Fruit fly (Drosophila melanogaster) whole organism, embryonic: ENCODE results near the gene HUWE1.

Experiments
- Atf3 ChIP-seq: fragments of 200-800 bp; sonication (Bioruptor generic); optimal IDR thresholded peaks from 3 replicates; lab custom pipeline; 2016; ENCODE audit warnings: missing biosample characterization, missing genetic modification characterization
- Atf6 ChIP-seq: fragments of 200-800 bp; sonication (Bioruptor generic); IDR thresholded peaks from 2 replicates; pipeline ENCODE4 v1.3.6; 2022; ENCODE audit warnings: missing biosample characterization, missing genetic modification characterization
- Bgb ChIP-seq: fragments of 200-800 bp; sonication (Bioruptor generic); IDR thresholded peaks from 2 replicates; pipeline ENCODE4 v1.3.6; 2022; ENCODE audit warnings: missing biosample characterization, missing genetic modification characterization; ENCODE audit not compliant: partially characterized antibody
- CG10366 ChIP-seq: fragments of 200-800 bp; sonication (Bioruptor generic); IDR thresholded peaks from 2 replicates; pipeline ENCODE4 v1.3.6; 2022; ENCODE audit warnings: missing biosample characterization, missing genetic modification characterization
- CG11560 ChIP-seq: fragments of 200-800 bp; sonication (Bioruptor generic); IDR thresholded peaks from 3 replicates; pipeline ENCODE4 v1.3.6; 2022; ENCODE audit warnings: missing biosample characterization, missing genetic modification characterization
- CG12104 ChIP-seq: fragments of 200-800 bp; sonication (Bioruptor generic); optimal IDR thresholded peaks from 3 replicates; lab custom pipeline; 2016; ENCODE audit warnings: missing biosample characterization, missing genetic modification characterization
- CG12769 ChIP-seq: fragments of 200-800 bp; sonication (Bioruptor generic); optimal IDR thresholded peaks from 2 replicates; lab custom pipeline; 2019; ENCODE audit warnings: missing biosample characterization, mild to moderate bottlenecking, missing genetic modification characterization, moderate library complexity
- CG13624 ChIP-seq: fragments of 200-800 bp; sonication (Bioruptor generic); optimal IDR thresholded peaks from 2 replicates; lab custom pipeline; 2016; ENCODE audit warnings: missing biosample characterization, missing genetic modification characterization
- CG17912 ChIP-seq: fragments of 200-800 bp; sonication (Bioruptor generic); optimal IDR thresholded peaks from 2 replicates; lab custom pipeline; 2018; ENCODE audit warnings: missing biosample characterization, mild to moderate bottlenecking, missing genetic modification characterization
- CG30403 ChIP-seq: fragments of 200-800 bp; sonication (Bioruptor generic); optimal IDR thresholded peaks from 3 replicates; lab custom pipeline; 2016; ENCODE audit warnings: missing biosample characterization, missing genetic modification characterization
- CG31224 ChIP-seq: fragments of 200-800 bp; sonication (Bioruptor generic); IDR thresholded peaks from 2 replicates; pipeline ENCODE4 v1.3.6; 2022; ENCODE audit warnings: missing biosample characterization, missing genetic modification characterization
- CG3838 ChIP-seq: fragments of 200-800 bp; sonication (Bioruptor generic); optimal IDR thresholded peaks from 3 replicates; lab custom pipeline; 2016; ENCODE audit warnings: missing biosample characterization, missing genetic modification characterization
- CG4820 ChIP-seq: fragments of 200-800 bp; sonication (Bioruptor generic); optimal IDR thresholded peaks from 3 replicates; lab custom pipeline; 2016; ENCODE audit warnings: missing biosample characterization, missing genetic modification characterization
- CG7372 ChIP-seq: fragments of 200-800 bp; sonication (Bioruptor generic); IDR thresholded peaks from 2 replicates; pipeline ENCODE4 v1.3.6; 2022; ENCODE audit warnings: missing biosample characterization, missing genetic modification characterization
- Chrac-16 ChIP-seq: fragments of 200-800 bp; sonication (Bioruptor generic); optimal IDR thresholded peaks from 3 replicates; lab custom pipeline; 2016; ENCODE audit warnings: missing biosample characterization, missing genetic modification characterization
- D ChIP-seq, 2 experiments: fragments of 200-800 bp in 1 of 2; fragments of >200 bp in 1 of 2; sonication (Bioruptor generic) in 1 of 2; optimal IDR thresholded peaks; 2 replicates in 1 of 2; 3 replicates in 1 of 2; lab custom pipeline; 2017; ENCODE audit warnings: mild to moderate bottlenecking in 1 of 2, missing biosample characterization in 1 of 2, missing genetic modification characterization in 1 of 2, missing genetic modification reagents in 1 of 2
- Dip2 ChIP-seq: fragments of 200-800 bp; sonication (Bioruptor generic); IDR thresholded peaks from 2 replicates; pipeline ENCODE4 v1.3.6; 2022; ENCODE audit warnings: missing biosample characterization, missing genetic modification characterization
- HmgD ChIP-seq: fragments of 200-800 bp; sonication (Bioruptor generic); optimal IDR thresholded peaks from 3 replicates; lab custom pipeline; 2016; ENCODE audit warnings: missing biosample characterization, missing genetic modification characterization
- Hmx ChIP-seq: fragments of 200-800 bp; sonication (Bioruptor generic); optimal IDR thresholded peaks from 2 replicates; lab custom pipeline; 2016; ENCODE audit warnings: missing biosample characterization, missing genetic modification characterization
- Jarid2 ChIP-seq: fragments of 200-800 bp; sonication (Bioruptor generic); optimal IDR thresholded peaks from 3 replicates; lab custom pipeline; 2017; ENCODE audit warnings: mild to moderate bottlenecking, missing biosample characterization, missing genetic modification reagents, missing genetic modification characterization
- Lim3 ChIP-seq: fragments of 200-800 bp; sonication (Bioruptor generic); IDR thresholded peaks from 2 replicates; pipeline ENCODE4 v1.3.6; 2022; ENCODE audit warnings: missing biosample characterization, missing genetic modification characterization
- MBD-R2 ChIP-seq: fragments of 200-800 bp; sonication (Bioruptor generic); IDR thresholded peaks from 2 replicates; pipeline ENCODE4 v1.3.6; 2022; ENCODE audit warnings: missing biosample characterization, missing genetic modification characterization
- MESR4 ChIP-seq: fragments of 200-800 bp; sonication (Bioruptor generic); optimal IDR thresholded peaks from 2 replicates; lab custom pipeline; 2018; ENCODE audit warnings: missing biosample characterization, mild to moderate bottlenecking, missing genetic modification characterization, moderate library complexity
- MTF-1 ChIP-seq: fragments of 200-800 bp; sonication (Bioruptor generic); optimal IDR thresholded peaks from 2 replicates; lab custom pipeline; 2018; ENCODE audit warnings: missing biosample characterization, mild to moderate bottlenecking, missing genetic modification characterization, borderline replicate concordance
- NC2α ChIP-seq: fragments of 200-800 bp; sonication (Bioruptor generic); optimal IDR thresholded peaks from 2 replicates; lab custom pipeline; 2016; ENCODE audit warnings: missing biosample characterization, missing genetic modification characterization
- Oli ChIP-seq: fragments of 200-800 bp; sonication (Bioruptor generic); optimal IDR thresholded peaks from 2 replicates; lab custom pipeline; 2018; ENCODE audit warnings: missing biosample characterization, mild to moderate bottlenecking, missing genetic modification characterization, moderate library complexity
- Trl ChIP-seq, 3 experiments: fragments of >200 bp in 2 of 3; fragments of 200-800 bp in 1 of 3; sonication (Bioruptor generic) in 1 of 3; optimal IDR thresholded peaks; 2 replicates in 1 of 3; 3 replicates in 2 of 3; lab custom pipeline; 2016 to 2017; ENCODE audit warnings: missing biosample characterization in 1 of 3, missing genetic modification characterization in 1 of 3
- abd-A ChIP-seq: fragments of 200-800 bp; sonication (Bioruptor generic); optimal IDR thresholded peaks from 3 replicates; lab custom pipeline; 2019; ENCODE audit warnings: missing biosample characterization, mild to moderate bottlenecking, missing genetic modification characterization, moderate library complexity
- bbx ChIP-seq: fragments of 200-800 bp; sonication (Bioruptor generic); IDR thresholded peaks from 2 replicates; pipeline ENCODE4 v1.3.6; 2022; ENCODE audit warnings: missing biosample characterization, missing genetic modification characterization; ENCODE audit not compliant: partially characterized antibody
- bcd ChIP-seq: fragments of 200-800 bp; sonication (Bioruptor generic); optimal IDR thresholded peaks from 2 replicates; lab custom pipeline; 2017; ENCODE audit warnings: missing biosample characterization, mild to moderate bottlenecking, missing genetic modification characterization
- bigmax ChIP-seq: fragments of 200-800 bp; sonication (Bioruptor generic); optimal IDR thresholded peaks from 2 replicates; lab custom pipeline; 2018; ENCODE audit warnings: missing biosample characterization, mild to moderate bottlenecking, missing genetic modification characterization
- btn ChIP-seq: fragments of 200-800 bp; sonication (Bioruptor generic); optimal IDR thresholded peaks from 2 replicates; lab custom pipeline; 2016; ENCODE audit warnings: missing biosample characterization, missing genetic modification characterization
- crp ChIP-seq, 2 experiments: fragments of 200-800 bp; sonication (Bioruptor generic); optimal IDR thresholded peaks; 2 replicates in 1 of 2; 3 replicates in 1 of 2; lab custom pipeline; 2017; ENCODE audit warnings: missing biosample characterization in 2 of 2, missing genetic modification characterization in 2 of 2, mild to moderate bottlenecking in 1 of 2, moderate library complexity in 1 of 2
- danr ChIP-seq: fragments of 200-800 bp; sonication (Bioruptor generic); IDR thresholded peaks from 2 replicates; pipeline ENCODE4 v1.3.6; 2022; ENCODE audit warnings: missing biosample characterization, missing genetic modification characterization
- disco-r ChIP-seq: fragments of 200-800 bp; sonication (Bioruptor generic); optimal IDR thresholded peaks from 2 replicates; lab custom pipeline; 2016; ENCODE audit warnings: missing biosample characterization, missing genetic modification characterization
- dm ChIP-seq: fragments of 200-800 bp; sonication (Bioruptor generic); optimal IDR thresholded peaks from 3 replicates; lab custom pipeline; 2016; ENCODE audit warnings: missing biosample characterization, missing genetic modification characterization
- dpn ChIP-seq, 2 experiments: fragments of 200-800 bp; sonication (Bioruptor generic); optimal IDR thresholded peaks; 3 replicates each; lab custom pipeline; 2016; ENCODE audit warnings: missing biosample characterization in 2 of 2, missing genetic modification characterization in 2 of 2
- exex ChIP-seq: fragments of 200-800 bp; sonication (Bioruptor generic); optimal IDR thresholded peaks from 4 replicates; lab custom pipeline; 2018; ENCODE audit warnings: missing biosample characterization, mild to moderate bottlenecking, missing genetic modification characterization, moderate library complexity
- eyg ChIP-seq: fragments of 200-800 bp; sonication (Bioruptor generic); optimal IDR thresholded peaks from 3 replicates; lab custom pipeline; 2016; ENCODE audit warnings: missing biosample characterization, missing genetic modification characterization
- gem ChIP-seq: fragments of 200-800 bp; sonication (Bioruptor generic); optimal IDR thresholded peaks from 2 replicates; lab custom pipeline; 2019; ENCODE audit warnings: missing biosample characterization, mild to moderate bottlenecking, missing genetic modification characterization, moderate library complexity
- ind ChIP-seq: fragments of 200-800 bp; sonication (Bioruptor generic); optimal IDR thresholded peaks from 3 replicates; lab custom pipeline; 2016; ENCODE audit warnings: missing biosample characterization, missing genetic modification characterization
- kah ChIP-seq: fragments of 200-800 bp; sonication (Bioruptor generic); optimal IDR thresholded peaks from 2 replicates; lab custom pipeline; 2018; ENCODE audit warnings: missing biosample characterization, mild to moderate bottlenecking, missing genetic modification characterization
- mirr ChIP-seq: fragments of 200-800 bp; sonication (Bioruptor generic); optimal IDR thresholded peaks from 3 replicates; lab custom pipeline; 2018; ENCODE audit warnings: missing biosample characterization, mild to moderate bottlenecking, missing genetic modification characterization
- otp ChIP-seq: fragments of 200-800 bp; sonication (Bioruptor generic); IDR thresholded peaks from 3 replicates; pipeline ENCODE4, ENCODE4 v1.3.6; 2022; ENCODE audit warnings: missing biosample characterization, missing genetic modification characterization
- sc ChIP-seq, 3 experiments: fragments of >200 bp in 2 of 3; fragments of 200-800 bp in 1 of 3; sonication (Bioruptor generic) in 1 of 3; optimal IDR thresholded peaks; 2 replicates in 2 of 3; 3 replicates in 1 of 3; lab custom pipeline; 2017; ENCODE audit warnings: mild to moderate bottlenecking in 1 of 3, missing biosample characterization in 1 of 3, missing genetic modification characterization in 1 of 3, missing genetic modification reagents in 1 of 3
- sna ChIP-seq: fragments of 200-800 bp; sonication (Bioruptor generic); IDR thresholded peaks from 2 replicates; pipeline ENCODE4 v1.3.6; 2022; ENCODE audit warnings: missing biosample characterization, missing genetic modification characterization; ENCODE audit not compliant: partially characterized antibody
- tin ChIP-seq: fragments of 200-800 bp; sonication (Bioruptor generic); optimal IDR thresholded peaks from 3 replicates; lab custom pipeline; 2016; ENCODE audit warnings: missing biosample characterization, missing genetic modification characterization
- toy ChIP-seq: fragments of 200-800 bp; sonication (Bioruptor generic); IDR thresholded peaks from 2 replicates; pipeline ENCODE4 v1.3.6; 2022; ENCODE audit warnings: missing biosample characterization, missing genetic modification characterization
- vfl ChIP-seq: fragments of 200-800 bp; sonication (Bioruptor generic); optimal IDR thresholded peaks from 2 replicates; lab custom pipeline; 2016; ENCODE audit warnings: missing biosample characterization, missing genetic modification characterization
- z ChIP-seq: fragments of 200-800 bp; sonication (Bioruptor generic); IDR thresholded peaks from 3 replicates; pipeline ENCODE4 v1.3.6; 2022; ENCODE audit warnings: missing biosample characterization, missing genetic modification characterization

HUWE1 gene

DNA sequence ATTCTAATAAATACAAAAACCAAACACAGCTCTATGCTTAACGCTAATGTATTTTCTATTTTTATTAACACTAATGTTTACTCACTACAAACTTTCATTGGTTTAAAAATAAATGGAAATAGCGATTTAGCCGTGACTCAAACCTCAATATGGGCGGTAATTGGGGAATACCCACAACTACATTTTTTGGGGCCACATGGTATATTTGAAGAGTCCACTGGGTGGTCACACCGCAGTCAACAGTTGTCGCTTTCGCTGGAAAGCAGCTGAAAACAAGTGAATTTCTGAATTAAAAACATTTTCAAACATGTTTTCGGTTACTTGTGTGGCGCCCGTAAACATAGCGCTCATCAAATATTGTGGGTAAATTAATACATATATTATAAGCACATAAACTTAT lies 36.5 kb downstream of the HUWE1 start, which contains the start of gene Mvd (continued):
- no peak for TF ChIP-seq CG17912 (GFP tag; lab: Kevin White, UChicago)
- TF ChIP-seq gem (tag; lab: Kevin White, UChicago): no peak
- peak; percentile 78 for TF ChIP-seq MBD-R2
- peak; percentile 67 for TF ChIP-seq MESR4 (GFP tag; lab: Kevin White, UChicago)
- TF ChIP-seq tin: no peak
- no peak for TF ChIP-seq Trl (optimal IDR thresholded peaks at IDR 0.05; lab: Kevin White, UChicago)
- no peak for TF ChIP-seq Trl (GFP tag; optimal IDR thresholded peaks at IDR 0.05; lab: Kevin White, UChicago)
- no peak for TF ChIP-seq NC2α (GFP tag; lab: Kevin White, UChicago)
- no peak for TF ChIP-seq CG10366 (GFP tag; lab: Robert Waterston, UW)
- no peak for TF ChIP-seq CG31224 (GFP tag; lab: Robert Waterston, UW)
- peak; percentile 51 for TF ChIP-seq Bgb (GFP tag; lab: Robert Waterston, UW)
- no peak for TF ChIP-seq danr (GFP tag; lab: Robert Waterston, UW)
- no peak for TF ChIP-seq Jarid2 (GFP tag; lab: Kevin White, UChicago)
- TF ChIP-seq toy (GFP tag; lab: Robert Waterston, UW): no peak
- TF ChIP-seq eyg (GFP tag; lab: Kevin White, UChicago): no peak
- peak; percentile 33 for TF ChIP-seq kah (GFP tag; lab: Kevin White, UChicago)
- no peak for TF ChIP-seq CG4820 (GFP tag; lab: Kevin White, UChicago)
- TF ChIP-seq CG12769 (tag; lab: Kevin White, UChicago): no peak
- TF ChIP-seq abd-A: no peak
- no peak for TF ChIP-seq Atf6
- TF ChIP-seq bcd: no peak
- TF ChIP-seq sc (optimal IDR thresholded peaks at IDR 0.05; lab: Kevin White, UChicago): no peak
- TF ChIP-seq sc (GFP tag; optimal IDR thresholded peaks at IDR 0.05; lab: Kevin White, UChicago): no peak
- no peak for TF ChIP-seq MTF-1 (GFP tag; lab: Kevin White, UChicago)
- TF ChIP-seq dm (GFP tag; lab: Kevin White, UChicago): peak; percentile 46
- no peak for TF ChIP-seq CG7372 (GFP tag; lab: Robert Waterston, UW)
- no peak for TF ChIP-seq D (optimal IDR thresholded peaks at IDR 0.05; lab: Kevin White, UChicago)
- no peak for TF ChIP-seq D (GFP tag; optimal IDR thresholded peaks at IDR 0.05; lab: Kevin White, UChicago)
- no peak for TF ChIP-seq Dip2 (GFP tag; lab: Robert Waterston, UW)
- no peak for TF ChIP-seq exex (tag; lab: Kevin White, UChicago)
- TF ChIP-seq otp (GFP tag; lab: Robert Waterston, UW): no peak
- TF ChIP-seq sna: no peak
- TF ChIP-seq Lim3 (GFP tag; lab: Robert Waterston, UW): no peak
- no peak for TF ChIP-seq CG11560 (tag; lab: Robert Waterston, UW)
- TF ChIP-seq HmgD (GFP tag; lab: Kevin White, UChicago): no peak
- peak; percentile 19 for TF ChIP-seq CG13624 (GFP tag; lab: Kevin White, UChicago)
- TF ChIP-seq Hmx (GFP tag; lab: Kevin White, UChicago): no peak
- no peak for TF ChIP-seq z (GFP tag; lab: Robert Waterston, UW)
- no peak for TF ChIP-seq mirr (GFP tag; lab: Kevin White, UChicago)
- TF ChIP-seq disco-r: no peak
- TF ChIP-seq dpn (GFP tag; optimal IDR thresholded peaks at IDR 0.05; lab: Kevin White, UChicago): no peak
- no peak for TF ChIP-seq ind
- TF ChIP-seq CG3838 (GFP tag; lab: Kevin White, UChicago): no peak
- no peak for TF ChIP-seq vfl (GFP tag; lab: Kevin White, UChicago)
- TF ChIP-seq Chrac-16 (GFP tag; lab: Kevin White, UChicago): no peak
- no peak for TF ChIP-seq CG30403 (GFP tag; lab: Kevin White, UChicago)
- TF ChIP-seq CG12104 (GFP tag; lab: Kevin White, UChicago): no peak
- no peak for TF ChIP-seq Oli (tag; lab: Kevin White, UChicago)
- no peak for TF ChIP-seq Atf3 (GFP tag; lab: Kevin White, UChicago)
- TF ChIP-seq btn: no peak
- TF ChIP-seq bigmax (GFP tag; lab: Kevin White, UChicago): peak; percentile 68
- peak; percentile 45 for TF ChIP-seq bbx (GFP tag; lab: Robert Waterston, UW)
- peak in 1 of 2 experiments; percentile 52 for TF ChIP-seq crp (GFP tag; optimal IDR thresholded peaks at IDR 0.05; lab: Kevin White, UChicago)
